Fruit fly (Drosophila melanogaster) whole organism, adult: ENCODE measurements around the gene mRpL46.

ENCODE experiments used
- CG11617 ChIP-seq: fragments of 200-800 bp; sonication (Bioruptor generic); optimal IDR thresholded peaks from 2 replicates; lab custom pipeline; 2017; ENCODE audit warnings: mild to moderate bottlenecking, missing biosample characterization, missing genetic modification reagents, missing genetic modification characterization
- CG1620 ChIP-seq: fragments of 200-800 bp; sonication (Bioruptor generic); optimal IDR thresholded peaks from 2 replicates; lab custom pipeline; 2016; ENCODE audit warnings: missing biosample characterization, missing genetic modification characterization
- CG33017 ChIP-seq: fragments of 200-800 bp; sonication (Bioruptor generic); optimal IDR thresholded peaks from 2 replicates; lab custom pipeline; 2018; ENCODE audit warnings: missing biosample characterization, mild to moderate bottlenecking, missing genetic modification characterization, moderate library complexity
- CG7045 ChIP-seq: fragments of 200-800 bp; sonication (Bioruptor generic); optimal IDR thresholded peaks from 2 replicates; lab custom pipeline; 2017; ENCODE audit warnings: missing biosample characterization, mild to moderate bottlenecking, missing genetic modification characterization
- Clk ChIP-seq: fragments of 200-800 bp; sonication (Bioruptor generic); optimal IDR thresholded peaks from 2 replicates; lab custom pipeline; 2017; ENCODE audit warnings: missing biosample characterization, missing genetic modification characterization
- Crg-1 ChIP-seq: fragments of 200-800 bp; sonication (Bioruptor generic); optimal IDR thresholded peaks from 2 replicates; lab custom pipeline; 2016; ENCODE audit warnings: missing biosample characterization, missing genetic modification characterization
- Hr96 ChIP-seq: fragments of 200-800 bp; sonication (Bioruptor generic); optimal IDR thresholded peaks from 2 replicates; lab custom pipeline; 2016; ENCODE audit warnings: missing biosample characterization, missing genetic modification characterization
- Mnt ChIP-seq: fragments of 200-800 bp; sonication (Bioruptor generic); optimal IDR thresholded peaks from 2 replicates; lab custom pipeline; 2016; ENCODE audit warnings: missing biosample characterization, mild to moderate bottlenecking, missing genetic modification characterization
- ovo ChIP-seq: fragments of 200-800 bp; sonication (Bioruptor generic); optimal IDR thresholded peaks from 2 replicates; lab custom pipeline; 2016; ENCODE audit warnings: missing biosample characterization, missing genetic modification characterization
- pad ChIP-seq: fragments of 200-800 bp; sonication (Bioruptor generic); optimal IDR thresholded peaks from 3 replicates; lab custom pipeline; 2017; ENCODE audit warnings: missing biosample characterization, missing genetic modification characterization, mild to moderate bottlenecking, moderate library complexity, missing genetic modification reagents

DNA sequence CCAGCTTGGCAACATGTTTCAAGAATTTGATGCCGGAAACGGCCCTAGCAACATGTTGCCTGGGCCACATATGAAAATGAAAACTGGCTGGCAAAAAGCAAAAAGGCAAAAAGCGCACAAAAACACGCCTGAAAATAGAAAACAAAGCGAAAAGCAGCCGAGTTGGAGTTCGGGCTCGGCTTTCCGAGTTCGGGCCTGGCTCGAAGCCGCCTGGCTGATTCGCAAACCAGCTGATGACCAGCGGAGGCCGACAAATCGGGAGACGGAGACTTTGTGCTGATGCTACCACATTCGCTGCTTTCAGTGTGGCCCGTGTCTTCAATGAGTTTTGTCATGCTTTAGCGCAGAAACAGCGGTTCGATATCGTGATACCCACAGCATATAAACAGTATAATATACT is 33.0 kb downstream of the mRpL46 start, which contains the start of gene GV1:
- TF ChIP-seq ovo, result no peak
- no peak for TF ChIP-seq Clk (GFP tag; lab: Kevin White, UChicago)
- TF ChIP-seq Mnt (GFP tag; lab: Kevin White, UChicago), result no peak
- no peak for TF ChIP-seq CG33017
- TF ChIP-seq CG11617, result no peak
- TF ChIP-seq Crg-1 (GFP tag; lab: Kevin White, UChicago), result no peak
- no peak for TF ChIP-seq Hr96 (GFP tag; lab: Kevin White, UChicago)
- no peak for TF ChIP-seq pad (GFP tag; lab: Kevin White, UChicago)
- no peak for TF ChIP-seq CG7045
- TF ChIP-seq CG1620 (GFP tag; lab: Kevin White, UChicago), result no peak
